Worm (Caenorhabditis elegans) whole organism, L4 larva: ENCODE measurements around the gene F35F10.1.

ENCODE experiments used
- F26F4.8 ChIP-seq: fragments of 200-800 bp; sonication (Bioruptor generic); conservative IDR thresholded peaks from 2 replicates; pipeline ENCODE4 v1.3.6; 2022; ENCODE audit warnings: missing genetic modification characterization, missing compliant biosample characterization
- F44E2.7 ChIP-seq: fragments of 200-800 bp; sonication (Bioruptor generic); IDR thresholded peaks from 2 replicates; pipeline ENCODE4 v2.1.2; 2022; ENCODE audit warnings: missing genetic modification characterization, missing compliant biosample characterization
- F49E8.2 ChIP-seq: sonication (generic microtip); optimal IDR thresholded peaks from 2 replicates; lab custom pipeline; 2016; ENCODE audit warnings: missing compliant biosample characterization, mild to moderate bottlenecking, missing genetic modification characterization, borderline replicate concordance
- T26A8.4 ChIP-seq: fragments of 200-800 bp; sonication (Bioruptor generic); IDR thresholded peaks from 2 replicates; pipeline ENCODE4 v1.3.6; 2022; ENCODE audit warnings: missing genetic modification characterization, missing compliant biosample characterization
- Y105C5A.15 ChIP-seq: fragments of 200-800 bp; sonication (Bioruptor generic); IDR thresholded peaks from 2 replicates; pipeline ENCODE4 v1.3.6; 2022; ENCODE audit warnings: missing genetic modification characterization, missing compliant biosample characterization
- Y5F2A.4 ChIP-seq: fragments of 200-800 bp; sonication (Bioruptor generic); optimal IDR thresholded peaks from 2 replicates; lab custom pipeline; 2018; ENCODE audit warnings: mild to moderate bottlenecking, missing genetic modification characterization, missing compliant biosample characterization
- Y75B8A.6 ChIP-seq: fragments of 200-800 bp; sonication (Bioruptor generic); IDR thresholded peaks from 2 replicates; pipeline ENCODE4 v1.3.6; 2022; ENCODE audit warnings: missing genetic modification reagents, missing genetic modification characterization, missing compliant biosample characterization
- aly-2 ChIP-seq: sonication (generic microtip); optimal IDR thresholded peaks from 2 replicates; lab custom pipeline; 2018; ENCODE audit warnings: missing biosample characterization, missing genetic modification characterization
- ama-1 ChIP-seq: fragments of 150-350 bp; optimal IDR thresholded peaks from 2 replicates; lab custom pipeline; 2014; ENCODE audit warnings: inconsistent platforms, mixed read lengths
- attf-4 ChIP-seq: sonication (generic microtip); optimal IDR thresholded peaks from 3 replicates; lab custom pipeline; 2017; ENCODE audit warnings: missing biosample characterization, missing genetic modification characterization
- ceh-44 ChIP-seq: fragments of 200-800 bp; sonication (Bioruptor generic); IDR thresholded peaks from 2 replicates; pipeline ENCODE4 v1.3.6; 2022; ENCODE audit warnings: missing genetic modification reagents, missing genetic modification characterization, missing compliant biosample characterization
- ceh-82 ChIP-seq: sonication (generic microtip); optimal IDR thresholded peaks from 2 replicates; lab custom pipeline; 2017; ENCODE audit warnings: missing biosample characterization, missing genetic modification characterization
- ctbp-1 ChIP-seq: fragments of 200-800 bp; sonication (Bioruptor generic); IDR thresholded peaks from 2 replicates; pipeline ENCODE4 v1.3.6; 2022; ENCODE audit warnings: missing genetic modification reagents, missing genetic modification characterization, missing compliant biosample characterization
- daf-12 ChIP-seq: fragments of 150-350 bp; optimal IDR thresholded peaks from 2 replicates; lab custom pipeline; 2014; ENCODE audit warnings: missing biosample characterization, missing genetic modification reagents, missing genetic modification characterization
- daf-19 ChIP-seq: fragments of 200-800 bp; sonication (Bioruptor generic); conservative IDR thresholded peaks from 2 replicates; pipeline ENCODE4 v1.3.6; 2022; ENCODE audit warnings: missing genetic modification characterization, missing compliant biosample characterization
- daf-8 ChIP-seq: fragments of 200-800 bp; sonication (Bioruptor generic); IDR thresholded peaks from 2 replicates; pipeline ENCODE4 v1.3.6; 2022; ENCODE audit warnings: missing genetic modification characterization, missing compliant biosample characterization
- dmd-6 ChIP-seq: fragments of 200-800 bp; sonication (Bioruptor generic); IDR thresholded peaks from 2 replicates; pipeline ENCODE4 v1.3.6; 2022; ENCODE audit warnings: missing genetic modification reagents, missing genetic modification characterization, missing compliant biosample characterization
- dmd-8 ChIP-seq: fragments of 200-800 bp; sonication (Bioruptor generic); IDR thresholded peaks from 2 replicates; pipeline ENCODE4 v1.3.6; 2022; ENCODE audit warnings: missing genetic modification characterization, missing compliant biosample characterization
- dmd-9 ChIP-seq: fragments of 200-800 bp; sonication (Bioruptor generic); IDR thresholded peaks from 2 replicates; pipeline ENCODE4 v1.3.6; 2022; ENCODE audit warnings: missing genetic modification reagents, missing genetic modification characterization, missing compliant biosample characterization
- duxl-1 ChIP-seq: sonication (generic microtip); optimal IDR thresholded peaks from 2 replicates; lab custom pipeline; 2016; ENCODE audit warnings: mild to moderate bottlenecking, missing genetic modification characterization, moderate library complexity, missing compliant biosample characterization; ENCODE audit not compliant: poor library complexity
- dve-1 ChIP-seq: sonication (generic microtip); optimal IDR thresholded peaks from 2 replicates; lab custom pipeline; 2017; ENCODE audit warnings: antibody characterized with exemption, mild to moderate bottlenecking, missing genetic modification characterization, missing compliant biosample characterization; ENCODE audit not compliant: insufficient read depth
- hif-1 ChIP-seq, 2 experiments: sonication (generic microtip); optimal IDR thresholded peaks; 2 replicates each; lab custom pipeline; 2016 to 2017; ENCODE audit warnings: missing compliant biosample characterization in 2 of 2, missing genetic modification characterization in 2 of 2, missing genetic modification reagents in 2 of 2, missing genotype in 2 of 2, mild to moderate bottlenecking in 1 of 2
- hlh-11 ChIP-seq: fragments of 200-800 bp; sonication (Bioruptor generic); optimal IDR thresholded peaks from 2 replicates; lab custom pipeline; 2018; ENCODE audit warnings: mild to moderate bottlenecking, missing genetic modification characterization, missing compliant biosample characterization
- hlh-30 ChIP-seq: sonication (generic microtip); optimal IDR thresholded peaks from 2 replicates; lab custom pipeline; 2017; ENCODE audit warnings: antibody characterized with exemption, mild to moderate bottlenecking, missing genetic modification characterization, missing compliant biosample characterization; ENCODE audit not compliant: insufficient read depth
- lin-13 ChIP-seq: fragments of 150-350 bp; optimal IDR thresholded peaks from 2 replicates; lab custom pipeline; 2014; ENCODE audit warnings: missing biosample characterization, missing genetic modification reagents, missing genetic modification characterization
- lin-15B ChIP-seq: fragments of 150-350 bp; sonication (generic microtip); optimal IDR thresholded peaks from 3 replicates; lab custom pipeline; 2014; ENCODE audit warnings: missing biosample characterization, missing genetic modification characterization
- lin-39 ChIP-seq: fragments of 150-350 bp; optimal IDR thresholded peaks from 2 replicates; lab custom pipeline; 2014; ENCODE audit warnings: missing biosample characterization, missing genetic modification reagents, missing genetic modification characterization
- lir-3 ChIP-seq: sonication (generic microtip); optimal IDR thresholded peaks from 2 replicates; lab custom pipeline; 2016; ENCODE audit warnings: mild to moderate bottlenecking, missing genetic modification characterization, missing compliant biosample characterization
- mdt-29 ChIP-seq: fragments of 200-800 bp; sonication (Bioruptor generic); IDR thresholded peaks from 2 replicates; pipeline ENCODE4 v1.3.6; 2022; ENCODE audit warnings: missing genetic modification reagents, missing genetic modification characterization, missing compliant biosample characterization
- mes-2 ChIP-seq: sonication (generic microtip); optimal IDR thresholded peaks from 2 replicates; lab custom pipeline; 2016; ENCODE audit warnings: missing genotype, mild to moderate bottlenecking, missing genetic modification characterization, missing compliant biosample characterization; ENCODE audit not compliant: poor library complexity, severe bottlenecking
- mxl-2 ChIP-seq: fragments of 200-800 bp; sonication (Bioruptor generic); conservative IDR thresholded peaks from 2 replicates; pipeline ENCODE4 v1.3.6; 2022; ENCODE audit warnings: missing genetic modification reagents, missing genetic modification characterization, missing compliant biosample characterization
- mxl-3 ChIP-seq: fragments of 200-800 bp; sonication (Bioruptor generic); optimal IDR thresholded peaks from 2 replicates; lab custom pipeline; 2018; ENCODE audit warnings: mild to moderate bottlenecking, missing genetic modification characterization, missing compliant biosample characterization
- nhr-10 ChIP-seq: fragments of 150-350 bp; optimal IDR thresholded peaks from 2 replicates; lab custom pipeline; 2014; ENCODE audit warnings: missing biosample characterization, missing genetic modification characterization
- nhr-111 ChIP-seq: fragments of 200-800 bp; sonication (Bioruptor generic); optimal IDR thresholded peaks from 2 replicates; lab custom pipeline; 2018; ENCODE audit warnings: mild to moderate bottlenecking, missing genetic modification characterization, missing compliant biosample characterization
- nhr-25 ChIP-seq: sonication (generic microtip); optimal IDR thresholded peaks from 2 replicates; lab custom pipeline; 2017; ENCODE audit warnings: missing genetic modification characterization, mild to moderate bottlenecking, missing compliant biosample characterization, antibody characterized with exemption, moderate library complexity, borderline replicate concordance; ENCODE audit not compliant: insufficient read depth
- nhr-6 ChIP-seq: fragments of 150-350 bp; optimal IDR thresholded peaks from 2 replicates; lab custom pipeline; 2014; ENCODE audit warnings: missing biosample characterization, missing genetic modification characterization
- pha-4 ChIP-seq, 2 experiments: fragments of 150-350 bp in 1 of 2; fragments of 200-800 bp in 1 of 2; sonication (Bioruptor generic) in 1 of 2; IDR thresholded peaks in 1 of 2; optimal IDR thresholded peaks in 1 of 2; 2 replicates each; pipeline versions ENCODE4 v1.3.6 to Lab custom; 2014 to 2022; ENCODE audit warnings: missing genetic modification characterization in 2 of 2, missing genetic modification reagents in 2 of 2, missing biosample characterization in 1 of 2, missing compliant biosample characterization in 1 of 2
- php-3 ChIP-seq: fragments of 200-800 bp; sonication (Bioruptor generic); IDR thresholded peaks from 2 replicates; pipeline ENCODE4 v1.3.6; 2022; ENCODE audit warnings: missing genetic modification reagents, missing genetic modification characterization, missing compliant biosample characterization
- pqm-1 ChIP-seq: sonication (generic microtip); optimal IDR thresholded peaks from 2 replicates; lab custom pipeline; 2017; ENCODE audit warnings: missing biosample characterization, missing genetic modification characterization
- rbr-2 ChIP-seq: sonication (generic microtip); optimal IDR thresholded peaks from 2 replicates; lab custom pipeline; 2016; ENCODE audit warnings: missing genotype, missing genetic modification characterization, missing compliant biosample characterization
- sdz-12 ChIP-seq: fragments of 200-800 bp; sonication (Bioruptor generic); optimal IDR thresholded peaks from 2 replicates; lab custom pipeline; 2018; ENCODE audit warnings: mild to moderate bottlenecking, missing genetic modification characterization, missing compliant biosample characterization
- skn-1 ChIP-seq: fragments of 150-350 bp; optimal IDR thresholded peaks from 2 replicates; lab custom pipeline; 2014; ENCODE audit warnings: missing biosample characterization, missing genetic modification characterization
- snpc-4 ChIP-seq: fragments of 150-350 bp; optimal IDR thresholded peaks from 2 replicates; lab custom pipeline; 2014; ENCODE audit warnings: missing biosample characterization, missing genetic modification characterization
- spr-1 ChIP-seq: sonication (generic microtip); optimal IDR thresholded peaks from 2 replicates; lab custom pipeline; 2016; ENCODE audit warnings: mild to moderate bottlenecking, missing genetic modification characterization, missing compliant biosample characterization
- spr-3 ChIP-seq: fragments of 200-800 bp; sonication (Bioruptor generic); optimal IDR thresholded peaks from 2 replicates; lab custom pipeline; 2018; ENCODE audit warnings: mild to moderate bottlenecking, missing genetic modification characterization, missing compliant biosample characterization
- tra-1 ChIP-seq: fragments of 200-800 bp; sonication (Bioruptor generic); IDR thresholded peaks from 2 replicates; pipeline ENCODE4 v1.3.6; 2022; ENCODE audit warnings: missing genetic modification reagents, missing genetic modification characterization, missing compliant biosample characterization
- unc-39 ChIP-seq: sonication (generic microtip); optimal IDR thresholded peaks from 2 replicates; lab custom pipeline; 2017; ENCODE audit warnings: missing biosample characterization, missing genetic modification characterization
- zag-1 ChIP-seq: fragments of 150-350 bp; optimal IDR thresholded peaks from 2 replicates; lab custom pipeline; 2014; ENCODE audit warnings: missing biosample characterization, missing genetic modification characterization
- zfp-2 ChIP-seq: sonication (generic microtip); optimal IDR thresholded peaks from 2 replicates; lab custom pipeline; 2016; ENCODE audit warnings: mild to moderate bottlenecking, missing genetic modification characterization, missing compliant biosample characterization
- zip-2 ChIP-seq: fragments of 150-350 bp; optimal IDR thresholded peaks from 2 replicates; lab custom pipeline; 2014; ENCODE audit warnings: missing biosample characterization, missing genetic modification characterization
- ztf-11 ChIP-seq: fragments of 150-350 bp; optimal IDR thresholded peaks from 2 replicates; lab custom pipeline; 2014; ENCODE audit warnings: missing biosample characterization, missing genetic modification characterization

The F35F10.1 gene

ce11 chrV:3315308-3315707, 799 bp upstream of the F35F10.1 start, which contains the start of gene arrd-19 (continued):
- TF ChIP-seq nhr-111 (GFP tag; lab: Kevin White, UChicago) (no peak), pha-4 (GFP tag; IDR thresholded peaks at IDR 0.05; lab: Robert Waterston, UW) (no peak), pha-4 (tag; optimal IDR thresholded peaks at IDR 0.05; lab: Kevin White, UChicago) (peak; percentile 54), rbr-2 (tag; lab: Kevin White, UChicago) (peak; percentile 56), lir-3 (no peak), nhr-25 (peak; percentile 53), ztf-11 (tag; lab: Kevin White, UChicago) (no peak), tra-1 (GFP tag; lab: Robert Waterston, UW) (no peak), F44E2.7 (no peak), lin-13 (GFP tag; lab: Kevin White, UChicago) (no peak), Y105C5A.15 (GFP tag; lab: Robert Waterston, UW) (no peak), mxl-2 (GFP tag; lab: Robert Waterston, UW) (no peak), ama-1 (lab: Kevin White, UChicago) (no peak), lin-39 (tag; lab: Kevin White, UChicago) (no peak), snpc-4 (tag; lab: Kevin White, UChicago) (no peak), F26F4.8 (GFP tag; lab: Robert Waterston, UW) (no peak), lin-15B (tag; lab: Kevin White, UChicago) (no peak), spr-1 (no peak), php-3 (GFP tag; lab: Robert Waterston, UW) (no peak), T26A8.4 (no peak), unc-39 (no peak), mxl-3 (GFP tag; lab: Kevin White, UChicago) (peak; percentile 72), zag-1 (no peak), daf-8 (no peak), skn-1 (tag; lab: Kevin White, UChicago) (no peak), pqm-1 (tag; lab: Kevin White, UChicago) (peak; percentile 32), daf-19 (no peak), hlh-30 (tag; lab: Kevin White, UChicago) (peak; percentile 58), Y75B8A.6 (GFP tag; lab: Robert Waterston, UW) (no peak), hif-1 (tag; optimal IDR thresholded peaks at IDR 0.05; lab: Kevin White, UChicago) (peak in 1 of 2 experiments; percentile 64), duxl-1 (tag; lab: Kevin White, UChicago) (peak; percentile 79), ceh-44 (GFP tag; lab: Robert Waterston, UW) (no peak), zfp-2 (tag; lab: Kevin White, UChicago) (no peak), nhr-10 (tag; lab: Kevin White, UChicago) (no peak), dmd-9 (GFP tag; lab: Robert Waterston, UW) (no peak), attf-4 (tag; lab: Kevin White, UChicago) (no peak), dmd-8 (GFP tag; lab: Robert Waterston, UW) (no peak), hlh-11 (tag; lab: Kevin White, UChicago) (peak; percentile 93), ceh-82 (tag; lab: Kevin White, UChicago) (no peak), dmd-6 (peak; percentile 92), dve-1 (tag; lab: Kevin White, UChicago) (peak; percentile 89), daf-12 (tag; lab: Kevin White, UChicago) (no peak), ctbp-1 (GFP tag; lab: Robert Waterston, UW) (peak; percentile 86), aly-2 (tag; lab: Kevin White, UChicago) (no peak), Y5F2A.4 (no peak), mes-2 (tag; lab: Kevin White, UChicago) (peak; percentile 80), sdz-12 (GFP tag; lab: Kevin White, UChicago) (no peak), zip-2 (tag; lab: Kevin White, UChicago) (peak; percentile 5), spr-3 (GFP tag; lab: Kevin White, UChicago) (no peak), F49E8.2 (tag; lab: Kevin White, UChicago) (no peak), nhr-6 (tag; lab: Kevin White, UChicago) (peak; percentile 57), mdt-29 (GFP tag; lab: Robert Waterston, UW) (no peak)
